Fruit fly (Drosophila melanogaster) whole organism, larva: ENCODE results near the gene CG9568.

ENCODE experiments used
- noc ChIP-seq: fragments of 200-800 bp; sonication (Bioruptor generic); optimal IDR thresholded peaks from 3 replicates; lab custom pipeline; 2019; ENCODE audit warnings: missing biosample characterization, mild to moderate bottlenecking, missing genetic modification characterization, moderate library complexity

Gene CG9568

dm6 chr2L:8997285-8997684, 13.1 kb upstream of the CG9568 start, which contains the start of the genes alien and CG18661:
Gene alien (minus strand): TSS chr2L:8997379.
Gene CG18661 (plus strand): TSS chr2L:8997605.
- peak; percentile 0 for TF ChIP-seq noc

- no peak for TF ChIP-seq noc
Observed at dm6 chr2L:8998237-8998636, 12.1 kb upstream of the CG9568 start, which contains the start of gene Try29F. Gene Try29F (plus strand): TSS chr2L:8998537.

- TF ChIP-seq noc, result peak; percentile 59
Observed at dm6 chr2L:9011543-9012238, 1.3 kb downstream of the CG9568 start, which contains the start of gene CG13102. Gene CG13102 (plus strand): TSS chr2L:9012188.

dm6 chr2L:9013968-9014367, 3.6 kb downstream of the CG9568 start, which contains the start of gene Rcd-1r:
Gene Rcd-1r (minus strand): TSS chr2L:9014068.
- no peak for TF ChIP-seq noc

dm6 chr2L:9019438-9019837, 9.1 kb downstream of the CG9568 start:
- TF ChIP-seq noc, result no peak

- no peak for TF ChIP-seq noc
Observed at dm6 chr2L:9026157-9026556, 15.8 kb downstream of the CG9568 start.

dm6 chr2L:9031736-9032135, 21.4 kb downstream of the CG9568 start, which contains the start of gene CG9582:
Gene CG9582 (minus strand): TSS chr2L:9031836.
- no peak for TF ChIP-seq noc
